Fruit fly (Drosophila melanogaster) whole organism, embryonic: ENCODE measurements around the gene Hsp22.
A peak's percentile ranks its signal among the peaks of the same experiment; 100 is the strongest.

ENCODE experiments used
- Adf1 ChIP-seq: fragments of 200-800 bp; sonication (Bioruptor generic); IDR thresholded peaks from 2 replicates; pipeline ENCODE4 v1.3.6; 2022; ENCODE audit warnings: missing biosample characterization, missing genetic modification characterization
- Aef1 ChIP-seq: fragments of 200-800 bp; sonication (Bioruptor generic); IDR thresholded peaks from 3 replicates; pipeline ENCODE4 v1.3.6; 2022; ENCODE audit warnings: missing biosample characterization, missing genetic modification characterization
- Atf3 ChIP-seq: fragments of 200-800 bp; sonication (Bioruptor generic); optimal IDR thresholded peaks from 3 replicates; lab custom pipeline; 2016; ENCODE audit warnings: missing biosample characterization, missing genetic modification characterization
- B-H2 ChIP-seq: fragments of 200-800 bp; sonication (Bioruptor generic); optimal IDR thresholded peaks from 2 replicates; lab custom pipeline; 2018; ENCODE audit warnings: missing biosample characterization, mild to moderate bottlenecking, missing genetic modification characterization
- Bteb2 ChIP-seq: fragments of 200-800 bp; sonication (Bioruptor generic); optimal IDR thresholded peaks from 2 replicates; lab custom pipeline; 2016; ENCODE audit warnings: missing biosample characterization, missing genetic modification characterization
- CG1233 ChIP-seq: fragments of 200-800 bp; sonication (Bioruptor generic); optimal IDR thresholded peaks from 4 replicates; lab custom pipeline; 2018; ENCODE audit warnings: missing biosample characterization, mild to moderate bottlenecking, missing genetic modification characterization
- CG13424 ChIP-seq: fragments of 200-800 bp; sonication (Bioruptor generic); optimal IDR thresholded peaks from 2 replicates; lab custom pipeline; 2019; ENCODE audit warnings: missing biosample characterization, mild to moderate bottlenecking, missing genetic modification characterization, moderate library complexity
- CG13624 ChIP-seq: fragments of 200-800 bp; sonication (Bioruptor generic); optimal IDR thresholded peaks from 2 replicates; lab custom pipeline; 2016; ENCODE audit warnings: missing biosample characterization, missing genetic modification characterization
- CG14860 ChIP-seq: fragments of 200-800 bp; sonication (Bioruptor generic); IDR thresholded peaks from 3 replicates; pipeline ENCODE4 v1.3.6; 2022; ENCODE audit warnings: missing biosample characterization, missing genetic modification characterization; ENCODE audit not compliant: partially characterized antibody
- CG2116 ChIP-seq: fragments of 200-800 bp; sonication (Bioruptor generic); optimal IDR thresholded peaks from 3 replicates; lab custom pipeline; 2018; ENCODE audit warnings: missing biosample characterization, mild to moderate bottlenecking, missing genetic modification characterization
- CG30020 ChIP-seq: fragments of 200-800 bp; optimal IDR thresholded peaks from 2 replicates; lab custom pipeline; 2019; ENCODE audit warnings: missing biosample characterization, mild to moderate bottlenecking, missing genetic modification characterization, moderate library complexity
- CG31441 ChIP-seq: fragments of 200-800 bp; sonication (Bioruptor generic); IDR thresholded peaks from 2 replicates; pipeline ENCODE4 v1.3.6; 2022; ENCODE audit warnings: missing biosample characterization, missing genetic modification characterization
- CG34376 ChIP-seq: fragments of 200-800 bp; sonication (Bioruptor generic); optimal IDR thresholded peaks from 2 replicates; lab custom pipeline; 2018; ENCODE audit warnings: missing biosample characterization, mild to moderate bottlenecking, missing genetic modification characterization
- CG34422 ChIP-seq: fragments of 200-800 bp; sonication (Bioruptor generic); IDR thresholded peaks from 3 replicates; pipeline ENCODE4 v1.3.6; 2022; ENCODE audit warnings: missing biosample characterization, missing genetic modification characterization
- CG5180 ChIP-seq: fragments of 200-800 bp; sonication (Bioruptor generic); optimal IDR thresholded peaks from 3 replicates; lab custom pipeline; 2017; ENCODE audit warnings: missing biosample characterization, missing genetic modification characterization, mild to moderate bottlenecking, moderate library complexity, missing genetic modification reagents
- CG6654 ChIP-seq: fragments of 200-800 bp; sonication (Bioruptor generic); optimal IDR thresholded peaks from 2 replicates; lab custom pipeline; 2017; ENCODE audit warnings: missing biosample characterization, mild to moderate bottlenecking, missing genetic modification characterization
- CG6791 ChIP-seq: fragments of 200-800 bp; sonication (Bioruptor generic); IDR thresholded peaks from 3 replicates; pipeline ENCODE4 v1.3.6; 2022; ENCODE audit warnings: missing biosample characterization, missing genetic modification characterization; ENCODE audit not compliant: partially characterized antibody
- CG7839 ChIP-seq: fragments of 200-800 bp; sonication (Bioruptor generic); optimal IDR thresholded peaks from 3 replicates; lab custom pipeline; 2018; ENCODE audit warnings: missing biosample characterization, mild to moderate bottlenecking, missing genetic modification characterization, moderate library complexity
- CG7987 ChIP-seq: fragments of 200-800 bp; sonication (Bioruptor generic); optimal IDR thresholded peaks from 2 replicates; lab custom pipeline; 2018; ENCODE audit warnings: missing biosample characterization, mild to moderate bottlenecking, missing genetic modification characterization, moderate library complexity
- CG8290 ChIP-seq, 3 experiments: fragments of 200-800 bp; sonication (Bioruptor generic); optimal IDR thresholded peaks; 2 replicates each; lab custom pipeline; 2016 to 2019; ENCODE audit warnings: missing biosample characterization in 3 of 3, missing genetic modification characterization in 3 of 3, mild to moderate bottlenecking in 2 of 3, moderate library complexity in 1 of 3
- CG9797 ChIP-seq: fragments of 200-800 bp; sonication (Bioruptor generic); optimal IDR thresholded peaks from 3 replicates; lab custom pipeline; 2018; ENCODE audit warnings: missing biosample characterization, mild to moderate bottlenecking, missing genetic modification characterization
- Camta ChIP-seq: fragments of 200-800 bp; sonication (Bioruptor generic); optimal IDR thresholded peaks from 2 replicates; lab custom pipeline; 2016; ENCODE audit warnings: missing biosample characterization, missing genetic modification characterization
- Ets65A ChIP-seq: fragments of 200-800 bp; sonication (Bioruptor generic); peaks from one replicate; lab custom pipeline; 2016; ENCODE audit warnings: missing biosample characterization, missing genetic modification characterization
- Fer1 ChIP-seq: fragments of 200-800 bp; sonication (Bioruptor generic); optimal IDR thresholded peaks from 2 replicates; lab custom pipeline; 2017; ENCODE audit warnings: missing biosample characterization, mild to moderate bottlenecking, missing genetic modification characterization
- GATAe ChIP-seq: fragments of 200-800 bp; sonication (Bioruptor generic); conservative IDR thresholded peaks from 2 replicates; pipeline ENCODE4 v1.3.6; 2022; ENCODE audit warnings: missing biosample characterization, missing genetic modification characterization
- NC2β ChIP-seq: fragments of 200-800 bp; sonication (Bioruptor generic); optimal IDR thresholded peaks from 2 replicates; lab custom pipeline; 2016; ENCODE audit warnings: missing biosample characterization, missing genetic modification characterization
- Nf-YC ChIP-seq: fragments of 200-800 bp; optimal IDR thresholded peaks from 3 replicates; lab custom pipeline; 2019; ENCODE audit warnings: missing biosample characterization, mild to moderate bottlenecking, missing genetic modification characterization, moderate library complexity
- Sry-δ ChIP-seq: fragments of 200-800 bp; sonication (Bioruptor generic); optimal IDR thresholded peaks from 2 replicates; lab custom pipeline; 2016; ENCODE audit warnings: missing biosample characterization, missing genetic modification characterization
- Taf1 ChIP-seq: fragments of 200-800 bp; sonication (Bioruptor generic); IDR thresholded peaks from 2 replicates; pipeline ENCODE4 v1.3.6; 2022; ENCODE audit warnings: missing biosample characterization, missing genetic modification characterization
- ac ChIP-seq: fragments of 200-800 bp; sonication (Bioruptor generic); optimal IDR thresholded peaks from 3 replicates; lab custom pipeline; 2017; ENCODE audit warnings: missing biosample characterization, mild to moderate bottlenecking, missing genetic modification characterization
- ap ChIP-seq: fragments of 200-800 bp; sonication (Bioruptor generic); IDR thresholded peaks from 2 replicates; pipeline ENCODE4 v1.3.6; 2022; ENCODE audit warnings: missing biosample characterization, missing genetic modification characterization
- ara ChIP-seq: fragments of 200-800 bp; sonication (Bioruptor generic); IDR thresholded peaks from 2 replicates; pipeline ENCODE4 v1.3.6; 2022; ENCODE audit warnings: missing biosample characterization, missing genetic modification characterization
- bigmax ChIP-seq: fragments of 200-800 bp; sonication (Bioruptor generic); optimal IDR thresholded peaks from 2 replicates; lab custom pipeline; 2018; ENCODE audit warnings: missing biosample characterization, mild to moderate bottlenecking, missing genetic modification characterization
- btn ChIP-seq: fragments of 200-800 bp; sonication (Bioruptor generic); optimal IDR thresholded peaks from 2 replicates; lab custom pipeline; 2016; ENCODE audit warnings: missing biosample characterization, missing genetic modification characterization
- chm ChIP-seq: fragments of 200-800 bp; sonication (Bioruptor generic); IDR thresholded peaks from 2 replicates; pipeline ENCODE4 v1.3.6; 2022; ENCODE audit warnings: missing biosample characterization, missing genetic modification characterization
- cwo ChIP-seq: fragments of 200-800 bp; sonication (Bioruptor generic); optimal IDR thresholded peaks from 3 replicates; lab custom pipeline; 2017; ENCODE audit warnings: missing biosample characterization, missing genetic modification characterization, mild to moderate bottlenecking, moderate library complexity, missing genetic modification reagents
- dan ChIP-seq: fragments of 200-800 bp; sonication (Bioruptor generic); IDR thresholded peaks from 2 replicates; pipeline ENCODE4 v1.3.6; 2022; ENCODE audit warnings: missing biosample characterization, missing genetic modification characterization
- en ChIP-seq: fragments of 200-800 bp; sonication (Bioruptor generic); optimal IDR thresholded peaks from 2 replicates; lab custom pipeline; 2016; ENCODE audit warnings: missing biosample characterization, missing genetic modification characterization
- fd3F ChIP-seq: fragments of 200-800 bp; sonication (Bioruptor generic); optimal IDR thresholded peaks from 2 replicates; lab custom pipeline; 2018; ENCODE audit warnings: missing biosample characterization, mild to moderate bottlenecking, missing genetic modification characterization, moderate library complexity
- fd96Cb ChIP-seq: fragments of 200-800 bp; sonication (Bioruptor generic); optimal IDR thresholded peaks from 2 replicates; lab custom pipeline; 2018; ENCODE audit warnings: missing biosample characterization, mild to moderate bottlenecking, missing genetic modification characterization, moderate library complexity
- fru ChIP-seq: fragments of >200 bp; optimal IDR thresholded peaks from 2 replicates; lab custom pipeline; 2017
- knrl ChIP-seq: fragments of 200-800 bp; sonication (Bioruptor generic); IDR thresholded peaks from 3 replicates; pipeline ENCODE4 v1.3.6; 2022; ENCODE audit warnings: missing biosample characterization, missing genetic modification characterization; ENCODE audit not compliant: partially characterized antibody
- lbe ChIP-seq: fragments of 200-800 bp; sonication (Bioruptor generic); optimal IDR thresholded peaks from 2 replicates; lab custom pipeline; 2016; ENCODE audit warnings: missing biosample characterization, mild to moderate bottlenecking, missing genetic modification characterization
- nerfin-1 ChIP-seq: fragments of 200-800 bp; sonication (Bioruptor generic); optimal IDR thresholded peaks from 3 replicates; lab custom pipeline; 2019; ENCODE audit warnings: missing biosample characterization, mild to moderate bottlenecking, missing genetic modification characterization, moderate library complexity
- oc ChIP-seq: fragments of 200-800 bp; sonication (Bioruptor generic); optimal IDR thresholded peaks from 2 replicates; lab custom pipeline; 2018; ENCODE audit warnings: missing biosample characterization, mild to moderate bottlenecking, missing genetic modification characterization, moderate library complexity
- phol ChIP-seq: fragments of 200-800 bp; sonication (Bioruptor generic); optimal IDR thresholded peaks from 3 replicates; lab custom pipeline; 2018; ENCODE audit warnings: missing biosample characterization, mild to moderate bottlenecking, missing genetic modification characterization, moderate library complexity
- rib ChIP-seq: fragments of 200-800 bp; sonication (Bioruptor generic); IDR thresholded peaks from 2 replicates; pipeline ENCODE4 v1.3.6; 2022; ENCODE audit warnings: missing biosample characterization, missing genetic modification characterization
- sens ChIP-seq: fragments of 200-800 bp; sonication (Bioruptor generic); peaks from one replicate; lab custom pipeline; 2016; ENCODE audit warnings: missing biosample characterization, missing genetic modification characterization
- ttk ChIP-seq: fragments of 200-800 bp; sonication (Bioruptor generic); IDR thresholded peaks from 2 replicates; pipeline ENCODE4 v2.1.2; 2022; ENCODE audit warnings: missing biosample characterization, missing genetic modification characterization
- zen2 ChIP-seq: fragments of 200-800 bp; sonication (Bioruptor generic); IDR thresholded peaks from 3 replicates; pipeline ENCODE4 v1.3.6; 2022; ENCODE audit warnings: missing biosample characterization, missing genetic modification characterization; ENCODE audit not compliant: partially characterized antibody
- zfh2 ChIP-seq: fragments of 200-800 bp; sonication (Bioruptor generic); optimal IDR thresholded peaks from 2 replicates; lab custom pipeline; 2016; ENCODE audit warnings: missing biosample characterization, missing genetic modification characterization

Gene Hsp22

dm6 chr3L:9360217-9360692 lies 12.5 kb upstream of the Hsp22 start, which contains the start of gene Pdxk (continued):
- no peak for TF ChIP-seq ara
- TF ChIP-seq sens, result peak; percentile 58
- no peak for TF ChIP-seq NC2β (GFP tag; lab: Kevin White, UChicago)
- no peak for TF ChIP-seq bigmax (GFP tag; lab: Kevin White, UChicago)
- TF ChIP-seq phol (tag; lab: Kevin White, UChicago), result no peak
- no peak for TF ChIP-seq CG5180 (GFP tag; lab: Kevin White, UChicago)
- no peak for TF ChIP-seq en
- TF ChIP-seq CG6791 (GFP tag; lab: Robert Waterston, UW), result no peak
- TF ChIP-seq Nf-YC (tag; lab: Kevin White, UChicago), result peak; percentile 45
- TF ChIP-seq Fer1 (GFP tag; lab: Kevin White, UChicago), result peak; percentile 31
- no peak for TF ChIP-seq knrl (GFP tag; lab: Robert Waterston, UW)
- no peak for TF ChIP-seq zen2 (GFP tag; lab: Robert Waterston, UW)
- no peak for TF ChIP-seq Bteb2 (GFP tag; lab: Kevin White, UChicago)
- TF ChIP-seq CG34422 (GFP tag; lab: Robert Waterston, UW), result peak; percentile 25; the same call in 1 of the 3 replicates
- TF ChIP-seq CG14860 (GFP tag; lab: Robert Waterston, UW), result no peak
- TF ChIP-seq Taf1 (GFP tag; lab: Robert Waterston, UW), result no peak
- no peak for TF ChIP-seq CG30020 (tag; lab: Kevin White, UChicago)
- TF ChIP-seq CG13424 (tag; lab: Kevin White, UChicago), result no peak
- no peak for TF ChIP-seq dan (GFP tag; lab: Robert Waterston, UW)
- TF ChIP-seq fd96Cb (tag; lab: Kevin White, UChicago), result no peak
- TF ChIP-seq zfh2, result no peak
- peak; percentile 25 for TF ChIP-seq cwo (GFP tag; lab: Kevin White, UChicago)
- TF ChIP-seq Aef1 (GFP tag; lab: Robert Waterston, UW), result no peak
- peak; percentile 93 for TF ChIP-seq CG34376
- TF ChIP-seq CG8290 (GFP tag; optimal IDR thresholded peaks at IDR 0.05; lab: Kevin White, UChicago), result no peak
- TF ChIP-seq CG8290 (tag; optimal IDR thresholded peaks at IDR 0.05; lab: Kevin White, UChicago), result peak in 1 of 2 experiments; percentile 67
- peak; percentile 89 for TF ChIP-seq GATAe (GFP tag; lab: Robert Waterston, UW)
- TF ChIP-seq CG7987, result peak; percentile 52
- TF ChIP-seq B-H2 (GFP tag; lab: Kevin White, UChicago), result no peak
- TF ChIP-seq chm, result 0 out of 2 replicates have a peak, but pooled peaks have one; percentile 11
- TF ChIP-seq ttk, result peak; percentile 39; the same call in 1 of the 2 replicates
- TF ChIP-seq CG1233, result peak; percentile 6
- peak; percentile 49 for TF ChIP-seq CG9797 (GFP tag; lab: Kevin White, UChicago)
- 0 out of 2 replicates have a peak, but pooled peaks have one; percentile 21 for TF ChIP-seq CG31441 (GFP tag; lab: Robert Waterston, UW)
- no peak for TF ChIP-seq CG7839 (tag; lab: Kevin White, UChicago)
- peak; percentile 5 for TF ChIP-seq lbe (GFP tag; lab: Kevin White, UChicago)
- TF ChIP-seq rib (GFP tag; lab: Robert Waterston, UW), result no peak
- TF ChIP-seq Ets65A (GFP tag; lab: Kevin White, UChicago), result no peak
- no peak for TF ChIP-seq Atf3 (GFP tag; lab: Kevin White, UChicago)
- TF ChIP-seq Camta (GFP tag; lab: Kevin White, UChicago), result no peak
- no peak for TF ChIP-seq ap
- no peak for TF ChIP-seq oc (tag; lab: Kevin White, UChicago)
- no peak for TF ChIP-seq ac
- no peak for TF ChIP-seq CG13624
- TF ChIP-seq Adf1 (GFP tag; lab: Robert Waterston, UW), result 0 out of 2 replicates have a peak, but pooled peaks have one; percentile 5
- TF ChIP-seq btn, result no peak
- no peak for TF ChIP-seq fru (lab: Kevin White, UChicago)
- peak; percentile 35 for TF ChIP-seq CG2116 (GFP tag; lab: Kevin White, UChicago)
- TF ChIP-seq nerfin-1 (tag; lab: Kevin White, UChicago), result peak; percentile 26
- TF ChIP-seq CG6654, result no peak
- TF ChIP-seq fd3F (GFP tag; lab: Kevin White, UChicago), result no peak
- peak; percentile 72 for TF ChIP-seq Sry-δ
